Fruit fly (Drosophila melanogaster): ENCODE results near the gene Prosbeta2R1.
A peak's percentile ranks its signal among the peaks of the same experiment; 100 is the strongest.

Prosbeta2R1 gene

DNA sequence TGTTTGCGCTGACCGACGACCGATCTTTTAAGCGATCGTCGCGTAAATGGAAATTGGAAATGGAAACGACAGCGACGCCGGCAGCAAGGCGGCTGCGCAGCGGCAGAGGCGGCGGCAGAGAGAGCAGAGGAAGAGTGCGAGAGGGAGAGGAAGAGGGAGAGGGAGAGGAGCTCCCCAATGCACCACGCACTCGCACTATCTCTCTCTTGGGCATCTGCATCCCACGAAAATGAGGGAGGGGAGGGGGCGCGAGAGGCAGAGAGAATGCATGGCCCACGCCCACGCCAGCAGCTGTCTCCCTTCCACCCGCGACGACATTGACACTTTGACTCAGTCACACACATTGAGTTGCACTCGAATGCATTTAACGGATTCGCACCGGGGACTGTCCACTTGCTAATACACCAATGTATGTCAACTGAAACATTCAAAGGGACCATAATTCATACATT, 38.0 kb upstream of the Prosbeta2R1 start, which contains the start of gene CG3097 (continued):
- no peak for TF ChIP-seq bowl (GFP tag; IDR thresholded peaks at IDR 0.05)
- peak; percentile 13; the same call in 1 of the 2 replicates for TF ChIP-seq amos (GFP tag; IDR thresholded peaks at IDR 0.05; ENCODE audit: partially characterized antibody)
- TF ChIP-seq vfl (GFP tag; optimal IDR thresholded peaks at IDR 0.05) = no peak
- 0 out of 3 replicates have a peak, but pooled peaks have one; percentile 6 for TF ChIP-seq otp (GFP tag; IDR thresholded peaks at IDR 0.05)
- TF ChIP-seq CG8478 (optimal IDR thresholded peaks at IDR 0.05) = peak; percentile 80
- TF ChIP-seq CG30020 (tag; optimal IDR thresholded peaks at IDR 0.05) = no peak
- peak; percentile 55; the same call in 2 of the 3 replicates for TF ChIP-seq ci (GFP tag; IDR thresholded peaks at IDR 0.05)
- TF ChIP-seq Ets97D (GFP tag; optimal IDR thresholded peaks at IDR 0.05) = no peak
- TF ChIP-seq Trl (optimal IDR thresholded peaks at IDR 0.05) = peak; percentile 11 to 91
- TF ChIP-seq Trl (GFP tag; optimal IDR thresholded peaks at IDR 0.05) = no peak
- TF ChIP-seq CG4617 (GFP tag; optimal IDR thresholded peaks at IDR 0.05; ENCODE audit: borderline replicate concordance) = no peak
- peak; percentile 25 for TF ChIP-seq cg (GFP tag; optimal IDR thresholded peaks at IDR 0.05)
- TF ChIP-seq CoRest (tag; optimal IDR thresholded peaks at IDR 0.05) = no peak
- peak; percentile 36 for TF ChIP-seq Scr (GFP tag; IDR thresholded peaks at IDR 0.05; ENCODE audit: partially characterized antibody)
- TF ChIP-seq gce (GFP tag; IDR thresholded peaks at IDR 0.05) = peak; percentile 29; the same call in 1 of the 3 replicates
- 0 out of 3 replicates have a peak, but pooled peaks have one; percentile 39 for TF ChIP-seq CG2199 (GFP tag; IDR thresholded peaks at IDR 0.05)
- TF ChIP-seq GATAe (GFP tag; conservative IDR thresholded peaks at IDR 0.05) = no peak
- TF ChIP-seq gro (GFP tag; optimal IDR thresholded peaks at IDR 0.05) = no peak
- no peak for TF ChIP-seq CG14710 (tag; optimal IDR thresholded peaks at IDR 0.05)
- TF ChIP-seq HLHmδ (GFP tag; optimal IDR thresholded peaks at IDR 0.05) = peak; percentile 52
- no peak for TF ChIP-seq CG12744 (GFP tag; optimal IDR thresholded peaks at IDR 0.05)
- TF ChIP-seq CG9797 (GFP tag; optimal IDR thresholded peaks at IDR 0.05) = no peak
- peak; percentile 61 for TF ChIP-seq bbx (GFP tag; IDR thresholded peaks at IDR 0.05; ENCODE audit: partially characterized antibody)
- TF ChIP-seq CG8290 (GFP tag; optimal IDR thresholded peaks at IDR 0.05) = no peak
- TF ChIP-seq CG8290 (tag; optimal IDR thresholded peaks at IDR 0.05) = no peak
- 0 out of 3 replicates have a peak, but pooled peaks have one; percentile 31 for TF ChIP-seq HLH4C (GFP tag; IDR thresholded peaks at IDR 0.05; ENCODE audit: partially characterized antibody)
- TF ChIP-seq CG3065 (GFP tag; optimal IDR thresholded peaks at IDR 0.05) = peak; percentile 86
- peak; percentile 37 for TF ChIP-seq stwl (tag; optimal IDR thresholded peaks at IDR 0.05)
- peak; percentile 81 for TF ChIP-seq yki (optimal IDR thresholded peaks at IDR 0.05)
- no peak for TF ChIP-seq CG10209 (GFP tag; optimal IDR thresholded peaks at IDR 0.05)
- TF ChIP-seq HmgD (GFP tag; optimal IDR thresholded peaks at IDR 0.05) = peak; percentile 6
- TF ChIP-seq CG1832 (GFP tag; optimal IDR thresholded peaks at IDR 0.05) = peak; percentile 94
- peak; percentile 19 for TF ChIP-seq Nf-YC (tag; optimal IDR thresholded peaks at IDR 0.05)
- no peak for TF ChIP-seq CG17328 (GFP tag; IDR thresholded peaks at IDR 0.05)
- TF ChIP-seq pros (GFP tag; optimal IDR thresholded peaks at IDR 0.05) = peak; percentile 24
- no peak for TF ChIP-seq CG4854 (GFP tag; optimal IDR thresholded peaks at IDR 0.05)
- peak; percentile 59; the same call in 2 of the 3 replicates for TF ChIP-seq Opbp (GFP tag; IDR thresholded peaks at IDR 0.05; ENCODE audit: partially characterized antibody)
- peak; percentile 74 for TF ChIP-seq Adf1 (GFP tag; IDR thresholded peaks at IDR 0.05)
- TF ChIP-seq klu (GFP tag; IDR thresholded peaks at IDR 0.05) = peak; percentile 76
- no peak for TF ChIP-seq Lim3 (GFP tag; IDR thresholded peaks at IDR 0.05)
- TF ChIP-seq CG6791 (GFP tag; IDR thresholded peaks at IDR 0.05; ENCODE audit: partially characterized antibody) = peak; percentile 20; the same call in 1 of the 3 replicates
- TF ChIP-seq CG4328 (GFP tag; optimal IDR thresholded peaks at IDR 0.05) = no peak
- peak; percentile 74 for TF ChIP-seq kni (GFP tag; optimal IDR thresholded peaks at IDR 0.05)
- TF ChIP-seq ato (GFP tag; IDR thresholded peaks at IDR 0.05; ENCODE audit: partially characterized antibody) = peak; percentile 22; the same call in 1 of the 2 replicates
- peak; percentile 83 for TF ChIP-seq CG4360 (GFP tag; IDR thresholded peaks at IDR 0.05)
- TF ChIP-seq z (GFP tag; IDR thresholded peaks at IDR 0.05) = peak; percentile 99
- TF ChIP-seq sna (GFP tag; IDR thresholded peaks at IDR 0.05; ENCODE audit: partially characterized antibody) = peak; percentile 46; the same call in 1 of the 2 replicates
- TF ChIP-seq trem (tag; optimal IDR thresholded peaks at IDR 0.05) = peak; percentile 98
- TF ChIP-seq chn (GFP tag; optimal IDR thresholded peaks at IDR 0.05) = peak; percentile 39
